Worm (Caenorhabditis elegans) whole organism, mixed stage, embryonic: ENCODE results near the gene glb-11.

Experiments
- blmp-1 ChIP-seq: fragments of 150-350 bp; optimal IDR thresholded peaks from 2 replicates; lab custom pipeline; 2014; ENCODE audit warnings: missing biosample characterization, missing genetic modification characterization
- drap-1 ChIP-seq: fragments of 200-800 bp; sonication (Bioruptor generic); optimal IDR thresholded peaks from 3 replicates; lab custom pipeline; 2018; ENCODE audit warnings: mild to moderate bottlenecking, missing genetic modification characterization, missing compliant biosample characterization
- lsy-2 ChIP-seq: fragments of 150-350 bp; optimal IDR thresholded peaks from 2 replicates; lab custom pipeline; 2014; ENCODE audit warnings: missing biosample characterization, missing genetic modification characterization
- nhr-28 ChIP-seq: fragments of 150-350 bp; optimal IDR thresholded peaks from 2 replicates; lab custom pipeline; 2014; ENCODE audit warnings: missing biosample characterization, missing genetic modification characterization
- nhr-76 ChIP-seq: sonication (generic microtip); optimal IDR thresholded peaks from 2 replicates; lab custom pipeline; 2017; ENCODE audit warnings: missing biosample characterization, missing genetic modification characterization
- pha-4 ChIP-seq: fragments of 150-350 bp; optimal IDR thresholded peaks from 2 replicates; lab custom pipeline; 2018; ENCODE audit warnings: missing biosample characterization, missing genetic modification reagents, missing genetic modification characterization
- snpc-4 ChIP-seq: fragments of 150-350 bp; optimal IDR thresholded peaks from 2 replicates; lab custom pipeline; 2014; ENCODE audit warnings: missing biosample characterization, missing genetic modification characterization
- unc-62 ChIP-seq: fragments of 150-350 bp; optimal IDR thresholded peaks from 2 replicates; lab custom pipeline; 2014; ENCODE audit warnings: missing biosample characterization, missing genetic modification reagents, missing genetic modification characterization

DNA sequence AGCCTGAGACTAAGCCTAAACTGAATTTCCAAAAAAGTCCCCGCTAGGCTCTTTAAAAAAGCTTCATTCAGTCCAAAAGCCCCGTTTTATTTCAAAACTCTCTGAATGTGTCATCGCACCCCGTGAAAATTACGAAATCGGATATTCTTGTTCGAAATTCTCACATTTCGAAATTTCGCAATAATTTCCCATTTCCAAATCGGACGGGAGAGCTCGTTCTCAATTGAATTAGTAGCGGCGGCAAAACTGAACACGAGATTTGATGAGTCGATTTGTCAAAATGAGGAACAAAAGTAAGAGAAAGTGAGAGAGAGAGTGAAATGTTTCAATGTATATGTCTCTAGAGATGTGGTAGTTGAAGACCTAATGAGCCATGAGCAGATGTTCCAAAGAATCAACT is 43.0 kb upstream of the glb-11 start:
- no peak for TF ChIP-seq pha-4 (tag; lab: Kevin White, UChicago)
- TF ChIP-seq nhr-76 (tag; lab: Kevin White, UChicago): no peak
- no peak for TF ChIP-seq blmp-1 (tag; lab: Kevin White, UChicago)
- TF ChIP-seq drap-1: no peak
- no peak for TF ChIP-seq nhr-28 (tag; lab: Kevin White, UChicago)
- no peak for TF ChIP-seq snpc-4 (tag; lab: Kevin White, UChicago)
- no peak for TF ChIP-seq unc-62
- no peak for TF ChIP-seq lsy-2 (tag; lab: Kevin White, UChicago)
